Worm (Caenorhabditis elegans) whole organism, early embryonic: ENCODE measurements around the gene bli-5.

ENCODE experiments used
- F13C5.2 ChIP-seq: sonication (generic microtip); optimal IDR thresholded peaks from 2 replicates; lab custom pipeline; 2017; ENCODE audit warnings: mild to moderate bottlenecking, missing genetic modification characterization, inconsistent platforms, missing compliant biosample characterization
- aly-1 ChIP-seq: sonication (generic microtip); optimal IDR thresholded peaks from 2 replicates; lab custom pipeline; 2016; ENCODE audit warnings: missing genetic modification characterization, missing compliant biosample characterization
- ama-1 ChIP-seq: fragments of 150-350 bp; optimal IDR thresholded peaks from 2 replicates; lab custom pipeline; 2014
- ceh-36 ChIP-seq: sonication (generic microtip); optimal IDR thresholded peaks from 2 replicates; lab custom pipeline; 2016; ENCODE audit warnings: missing genetic modification characterization, inconsistent platforms, missing compliant biosample characterization
- flt-1 ChIP-seq: fragments of 200-800 bp; sonication (Bioruptor generic); IDR thresholded peaks from 2 replicates; pipeline ENCODE4 v1.3.6; 2022; ENCODE audit warnings: missing genetic modification characterization, missing compliant biosample characterization
- hmbx-1 ChIP-seq: sonication (generic microtip); optimal IDR thresholded peaks from 2 replicates; lab custom pipeline; 2016; ENCODE audit warnings: mild to moderate bottlenecking, missing genetic modification characterization, missing compliant biosample characterization
- hmg-4 ChIP-seq: fragments of 200-800 bp; sonication (Bioruptor generic); optimal IDR thresholded peaks from 2 replicates; lab custom pipeline; 2018; ENCODE audit warnings: mild to moderate bottlenecking, missing genetic modification characterization, missing compliant biosample characterization
- pes-1 ChIP-seq: fragments of 200-800 bp; sonication (Bioruptor generic); IDR thresholded peaks from 2 replicates; pipeline ENCODE4 v1.3.6; 2022; ENCODE audit warnings: missing genetic modification reagents, missing genetic modification characterization, missing compliant biosample characterization
- scrt-1 ChIP-seq: fragments of 200-800 bp; sonication (Bioruptor generic); IDR thresholded peaks from 2 replicates; pipeline ENCODE4 v1.3.6; 2022; ENCODE audit warnings: missing genetic modification characterization, missing compliant biosample characterization
- sea-1 ChIP-seq: fragments of 200-800 bp; sonication (Bioruptor generic); conservative IDR thresholded peaks from 2 replicates; pipeline ENCODE4 v1.3.6; 2022; ENCODE audit warnings: missing genetic modification characterization, missing compliant biosample characterization

DNA sequence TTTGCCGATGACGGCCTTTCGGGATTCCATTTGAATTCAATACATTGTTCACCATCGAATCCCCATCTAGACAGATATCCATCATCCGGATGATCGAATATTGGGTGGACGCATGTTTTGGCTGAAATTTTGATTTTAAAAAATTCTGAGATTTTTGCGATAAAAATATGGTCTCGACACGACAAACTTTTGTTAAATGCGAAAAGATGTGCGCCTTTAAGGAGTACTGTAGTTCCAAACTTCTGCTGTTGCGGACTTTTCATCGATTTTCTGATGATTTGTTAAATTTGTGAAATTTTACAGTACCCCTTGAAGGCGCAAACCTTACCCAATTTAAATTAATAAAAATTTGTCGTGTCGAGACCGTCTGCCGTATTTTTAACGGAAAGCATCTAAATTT lies 1.8 kb downstream of the bli-5 start:
- no peak for TF ChIP-seq aly-1 (tag; lab: Kevin White, UChicago)
- TF ChIP-seq F13C5.2 (tag; lab: Kevin White, UChicago) = no peak
- TF ChIP-seq ceh-36 (tag; lab: Kevin White, UChicago) = no peak
- no peak for TF ChIP-seq ama-1 (lab: Kevin White, UChicago)
- TF ChIP-seq flt-1 = no peak
- TF ChIP-seq hmg-4 (GFP tag; lab: Kevin White, UChicago) = no peak
- TF ChIP-seq hmbx-1 (tag; lab: Kevin White, UChicago) = no peak
- TF ChIP-seq pes-1 (GFP tag; lab: Robert Waterston, UW) = no peak
- TF ChIP-seq scrt-1 (GFP tag; lab: Robert Waterston, UW) = no peak
- no peak for TF ChIP-seq sea-1 (GFP tag; lab: Robert Waterston, UW)
